Fruit fly (Drosophila melanogaster) whole organism, prepupa: Measurements from ENCODE around the gene Pitslre.

ENCODE experiments used
- Blimp-1 ChIP-seq: fragments of 200-800 bp; sonication (Bioruptor generic); optimal IDR thresholded peaks from 3 replicates; lab custom pipeline; 2017; ENCODE audit warnings: missing biosample characterization, missing genetic modification characterization, mild to moderate bottlenecking, moderate library complexity, missing genetic modification reagents
- CG10669 ChIP-seq: fragments of 200-800 bp; sonication (Bioruptor generic); optimal IDR thresholded peaks from 3 replicates; lab custom pipeline; 2018; ENCODE audit warnings: missing biosample characterization, mild to moderate bottlenecking, missing genetic modification characterization, moderate library complexity
- CG11294 ChIP-seq: fragments of 200-800 bp; sonication (Bioruptor generic); IDR thresholded peaks from 2 replicates; pipeline ENCODE4 v1.3.6; 2022; ENCODE audit warnings: missing biosample characterization, missing genetic modification characterization
- CG11762 ChIP-seq: fragments of 200-800 bp; sonication (Bioruptor generic); optimal IDR thresholded peaks from 3 replicates; lab custom pipeline; 2016; ENCODE audit warnings: missing biosample characterization, missing genetic modification characterization; ENCODE audit not compliant: insufficient read depth
- CG11902 ChIP-seq: fragments of 200-800 bp; sonication (Bioruptor generic); optimal IDR thresholded peaks from 3 replicates; lab custom pipeline; 2016; ENCODE audit warnings: missing biosample characterization, missing genetic modification characterization
- CG1621 ChIP-seq: fragments of 200-800 bp; sonication (Bioruptor generic); optimal IDR thresholded peaks from 3 replicates; lab custom pipeline; 2018; ENCODE audit warnings: missing biosample characterization, mild to moderate bottlenecking, missing genetic modification characterization
- CG31627 ChIP-seq: fragments of 200-800 bp; sonication (Bioruptor generic); optimal IDR thresholded peaks from 3 replicates; lab custom pipeline; 2016; ENCODE audit warnings: missing biosample characterization, missing genetic modification characterization
- CG32006 ChIP-seq: fragments of 200-800 bp; sonication (Bioruptor generic); optimal IDR thresholded peaks from 3 replicates; lab custom pipeline; 2017; ENCODE audit warnings: missing biosample characterization, mild to moderate bottlenecking, missing genetic modification characterization
- CG34406 ChIP-seq: fragments of 200-800 bp; sonication (Bioruptor generic); optimal IDR thresholded peaks from 3 replicates; lab custom pipeline; 2016; ENCODE audit warnings: missing biosample characterization, missing genetic modification characterization
- CG4318 ChIP-seq: fragments of 200-800 bp; sonication (Bioruptor generic); optimal IDR thresholded peaks from 3 replicates; lab custom pipeline; 2017; ENCODE audit warnings: missing biosample characterization, mild to moderate bottlenecking, missing genetic modification characterization
- CG6276 ChIP-seq: fragments of 200-800 bp; sonication (Bioruptor generic); optimal IDR thresholded peaks from 2 replicates; lab custom pipeline; 2017; ENCODE audit warnings: missing biosample characterization, mild to moderate bottlenecking, missing genetic modification characterization
- CG6792 ChIP-seq: fragments of 200-800 bp; sonication (Bioruptor generic); optimal IDR thresholded peaks from 3 replicates; lab custom pipeline; 2016; ENCODE audit warnings: missing biosample characterization, missing genetic modification characterization
- CG6808 ChIP-seq: fragments of 200-800 bp; sonication (Bioruptor generic); optimal IDR thresholded peaks from 3 replicates; lab custom pipeline; 2017; ENCODE audit warnings: missing biosample characterization, missing genetic modification characterization, mild to moderate bottlenecking, moderate library complexity, missing genetic modification reagents
- CG6854 ChIP-seq: fragments of 200-800 bp; sonication (Bioruptor generic); optimal IDR thresholded peaks from 2 replicates; lab custom pipeline; 2017; ENCODE audit warnings: missing biosample characterization, mild to moderate bottlenecking, missing genetic modification characterization
- CG8319 ChIP-seq: fragments of 200-800 bp; sonication (Bioruptor generic); optimal IDR thresholded peaks from 3 replicates; lab custom pipeline; 2016; ENCODE audit warnings: missing biosample characterization, missing genetic modification characterization
- CG9139 ChIP-seq: fragments of 200-800 bp; sonication (Bioruptor generic); optimal IDR thresholded peaks from 3 replicates; lab custom pipeline; 2017; ENCODE audit warnings: missing biosample characterization, mild to moderate bottlenecking, missing genetic modification characterization
- Eip75B ChIP-seq: fragments of 200-800 bp; sonication (Bioruptor generic); optimal IDR thresholded peaks from 3 replicates; lab custom pipeline; 2016; ENCODE audit warnings: missing biosample characterization, missing genetic modification characterization
- Eip78C ChIP-seq: fragments of 200-800 bp; sonication (Bioruptor generic); peaks from one replicate; lab custom pipeline; 2016; ENCODE audit warnings: missing biosample characterization, missing genetic modification characterization
- Eip93F ChIP-seq: fragments of 200-800 bp; sonication (Bioruptor generic); optimal IDR thresholded peaks from 2 replicates; lab custom pipeline; 2016; ENCODE audit warnings: missing biosample characterization, mild to moderate bottlenecking, missing genetic modification characterization
- Ets96B ChIP-seq: fragments of 200-800 bp; optimal IDR thresholded peaks from 2 replicates; lab custom pipeline; 2019; ENCODE audit warnings: missing biosample characterization, mild to moderate bottlenecking, missing genetic modification characterization, moderate library complexity
- Gug ChIP-seq: fragments of 200-800 bp; sonication (Bioruptor generic); IDR thresholded peaks from 2 replicates; pipeline ENCODE4 v1.3.6; 2022; ENCODE audit warnings: missing biosample characterization, missing genetic modification characterization
- Met ChIP-seq: fragments of 200-800 bp; sonication (Bioruptor generic); optimal IDR thresholded peaks from 3 replicates; lab custom pipeline; 2016; ENCODE audit warnings: missing biosample characterization, missing genetic modification characterization
- OdsH ChIP-seq: fragments of 200-800 bp; sonication (Bioruptor generic); optimal IDR thresholded peaks from 3 replicates; lab custom pipeline; 2016; ENCODE audit warnings: missing biosample characterization, missing genetic modification characterization
- Sox102F ChIP-seq: fragments of 200-800 bp; sonication (Bioruptor generic); optimal IDR thresholded peaks from 2 replicates; lab custom pipeline; 2016; ENCODE audit warnings: missing biosample characterization, mild to moderate bottlenecking, missing genetic modification characterization
- Sox14 ChIP-seq: fragments of 200-800 bp; sonication (Bioruptor generic); optimal IDR thresholded peaks from 3 replicates; lab custom pipeline; 2016; ENCODE audit warnings: missing biosample characterization, missing genetic modification characterization
- cyc ChIP-seq: fragments of 200-800 bp; sonication (Bioruptor generic); optimal IDR thresholded peaks from 3 replicates; lab custom pipeline; 2016; ENCODE audit warnings: missing biosample characterization, missing genetic modification characterization
- dac ChIP-seq: fragments of 200-800 bp; sonication (Bioruptor generic); optimal IDR thresholded peaks from 2 replicates; lab custom pipeline; 2017; ENCODE audit warnings: missing biosample characterization, mild to moderate bottlenecking, missing genetic modification characterization
- dsx ChIP-seq: fragments of 200-800 bp; optimal IDR thresholded peaks from 3 replicates; lab custom pipeline; 2019; ENCODE audit warnings: missing biosample characterization, mild to moderate bottlenecking, missing genetic modification characterization, moderate library complexity; ENCODE audit not compliant: poor library complexity, severe bottlenecking
- eg ChIP-seq: fragments of 200-800 bp; sonication (Bioruptor generic); IDR thresholded peaks from 3 replicates; pipeline ENCODE4 v1.3.6; 2022; ENCODE audit warnings: missing biosample characterization, missing genetic modification characterization
- fkh ChIP-seq: fragments of 200-800 bp; sonication (Bioruptor generic); optimal IDR thresholded peaks from 3 replicates; lab custom pipeline; 2017; ENCODE audit warnings: missing biosample characterization, mild to moderate bottlenecking, missing genetic modification characterization, moderate library complexity
- salr ChIP-seq, 2 experiments: fragments of 200-800 bp; sonication (Bioruptor generic); optimal IDR thresholded peaks; 3 replicates each; lab custom pipeline; 2016 to 2018; ENCODE audit warnings: missing biosample characterization in 2 of 2, missing genetic modification characterization in 2 of 2, mild to moderate bottlenecking in 1 of 2
- spab ChIP-seq: fragments of 200-800 bp; sonication (Bioruptor generic); optimal IDR thresholded peaks from 2 replicates; lab custom pipeline; 2017; ENCODE audit warnings: missing biosample characterization, mild to moderate bottlenecking, missing genetic modification characterization, missing genetic modification reagents
- ss ChIP-seq, 2 experiments: fragments of 200-800 bp; sonication (Bioruptor generic); optimal IDR thresholded peaks; 2 replicates in 1 of 2; 3 replicates in 1 of 2; lab custom pipeline; 2017 to 2018; ENCODE audit warnings: mild to moderate bottlenecking in 2 of 2, missing biosample characterization in 2 of 2, missing genetic modification characterization in 2 of 2, moderate library complexity in 1 of 2
- svp ChIP-seq: fragments of 200-800 bp; sonication (Bioruptor generic); peaks from one replicate; lab custom pipeline; 2016; ENCODE audit warnings: missing biosample characterization, missing genetic modification characterization
- topi ChIP-seq: fragments of 200-800 bp; sonication (Bioruptor generic); optimal IDR thresholded peaks from 3 replicates; lab custom pipeline; 2016; ENCODE audit warnings: missing biosample characterization, missing genetic modification characterization
- vri ChIP-seq: fragments of 200-800 bp; sonication (Bioruptor generic); optimal IDR thresholded peaks from 3 replicates; lab custom pipeline; 2016; ENCODE audit warnings: missing biosample characterization, mild to moderate bottlenecking, missing genetic modification characterization

The Pitslre gene

dm6 chr3L:20771891-20772646, 741 bp downstream of the Pitslre start (continued):
- peak; percentile 65 for TF ChIP-seq CG34406
- TF ChIP-seq cyc, result peak; percentile 76
- TF ChIP-seq Blimp-1 (GFP tag; lab: Kevin White, UChicago), result no peak
- TF ChIP-seq CG6276 (GFP tag; lab: Kevin White, UChicago), result peak; percentile 83
- TF ChIP-seq eg (GFP tag; lab: Robert Waterston, UW), result peak; percentile 93
- TF ChIP-seq CG11902 (GFP tag; lab: Kevin White, UChicago), result peak; percentile 56
- peak; percentile 65 for TF ChIP-seq spab (GFP tag; lab: Kevin White, UChicago)
- TF ChIP-seq CG1621 (tag; lab: Kevin White, UChicago), result peak; percentile 76
- peak; percentile 85 for TF ChIP-seq Sox102F (GFP tag; lab: Kevin White, UChicago)
- peak; percentile 82 for TF ChIP-seq OdsH (GFP tag; lab: Kevin White, UChicago)
- TF ChIP-seq topi (GFP tag; lab: Kevin White, UChicago), result peak; percentile 87
- TF ChIP-seq CG6792, result peak; percentile 81
- TF ChIP-seq Ets96B (tag; lab: Kevin White, UChicago), result peak; percentile 79
- TF ChIP-seq CG6808 (GFP tag; lab: Kevin White, UChicago), result peak; percentile 63
- no peak for TF ChIP-seq CG6854 (GFP tag; lab: Kevin White, UChicago)
- peak; percentile 74 for TF ChIP-seq Gug (GFP tag; lab: Robert Waterston, UW)
- peak; percentile 87 for TF ChIP-seq Met
- peak; percentile 8 for TF ChIP-seq fkh (GFP tag; lab: Kevin White, UChicago)
- peak; percentile 37 for TF ChIP-seq dac (GFP tag; lab: Kevin White, UChicago)
- TF ChIP-seq CG11762 (GFP tag; lab: Kevin White, UChicago), result peak; percentile 70
- TF ChIP-seq vri (GFP tag; lab: Kevin White, UChicago), result peak; percentile 66
- peak; percentile 64 to 82 for TF ChIP-seq salr (GFP tag; optimal IDR thresholded peaks at IDR 0.05; lab: Kevin White, UChicago)
- peak; percentile 84 for TF ChIP-seq CG10669 (GFP tag; lab: Kevin White, UChicago)
- peak; percentile 85 for TF ChIP-seq Eip75B
- TF ChIP-seq ss (GFP tag; optimal IDR thresholded peaks at IDR 0.05; lab: Kevin White, UChicago), result peak; percentile 30 to 63
- TF ChIP-seq CG8319, result peak; percentile 62
- TF ChIP-seq Sox14 (GFP tag; lab: Kevin White, UChicago), result peak; percentile 84
- TF ChIP-seq dsx (GFP tag; lab: Kevin White, UChicago), result peak; percentile 72
- peak; percentile 70 for TF ChIP-seq CG11294

- TF ChIP-seq CG1621 (tag; lab: Kevin White, UChicago) (no peak), Eip78C (GFP tag; lab: Kevin White, UChicago) (no peak), CG9139 (no peak), CG4318 (GFP tag; lab: Kevin White, UChicago) (no peak), CG6792 (no peak), svp (GFP tag; lab: Kevin White, UChicago) (peak; percentile 94), CG11762 (GFP tag; lab: Kevin White, UChicago) (no peak), CG34406 (no peak)
- TF ChIP-seq, all 60 proteins: peak for 1
These were observed 1.3 kb downstream of the Pitslre start for dm6 chr3L:20772647-20773015.

dm6 chr3L:20777496-20777895, 6.2 kb downstream of the Pitslre start:
- TF ChIP-seq CG31627 (GFP tag; lab: Kevin White, UChicago) (no peak), topi (GFP tag; lab: Kevin White, UChicago) (no peak), Eip93F (GFP tag; lab: Kevin White, UChicago) (no peak), CG11762 (GFP tag; lab: Kevin White, UChicago) (no peak), CG4318 (GFP tag; lab: Kevin White, UChicago) (no peak), CG11902 (GFP tag; lab: Kevin White, UChicago) (no peak), dsx (GFP tag; lab: Kevin White, UChicago) (no peak), CG32006 (no peak), Sox14 (GFP tag; lab: Kevin White, UChicago) (no peak), CG6792 (no peak), Eip78C (GFP tag; lab: Kevin White, UChicago) (no peak), CG11294 (no peak)
